Worm (Caenorhabditis elegans) whole organism, young adult: ENCODE results near the gene C35B1.9.

ENCODE experiments used
- B0336.3 ChIP-seq: fragments of 200-800 bp; sonication (Bioruptor generic); IDR thresholded peaks from 2 replicates; pipeline ENCODE4 v1.3.6; 2022; ENCODE audit warnings: missing genetic modification characterization, missing compliant biosample characterization
- F57C9.4 ChIP-seq: sonication (generic microtip); optimal IDR thresholded peaks from 2 replicates; lab custom pipeline; 2017; ENCODE audit warnings: mild to moderate bottlenecking, missing genetic modification characterization, missing compliant biosample characterization
- Y67H2A.10 ChIP-seq: fragments of 200-800 bp; sonication (Bioruptor generic); conservative IDR thresholded peaks from 2 replicates; pipeline ENCODE4 v1.3.6; 2022; ENCODE audit warnings: missing genetic modification reagents, missing genetic modification characterization, missing compliant biosample characterization
- athp-1 ChIP-seq: sonication (generic microtip); optimal IDR thresholded peaks from 2 replicates; lab custom pipeline; 2017; ENCODE audit warnings: mild to moderate bottlenecking, missing genetic modification characterization, missing compliant biosample characterization
- attf-3 ChIP-seq: fragments of 200-800 bp; sonication (Bioruptor generic); conservative IDR thresholded peaks from 2 replicates; pipeline ENCODE4 v1.3.6; 2022; ENCODE audit warnings: missing genetic modification reagents, missing genetic modification characterization, missing compliant biosample characterization
- ceh-91 ChIP-seq: fragments of 200-800 bp; sonication (Bioruptor generic); IDR thresholded peaks from 2 replicates; pipeline ENCODE4 v1.3.6; 2022; ENCODE audit warnings: missing genetic modification reagents, missing genetic modification characterization, missing compliant biosample characterization
- efl-1 ChIP-seq: fragments of 150-350 bp; optimal IDR thresholded peaks from 2 replicates; lab custom pipeline; 2014; ENCODE audit warnings: missing biosample characterization, missing genetic modification reagents, missing genetic modification characterization
- lag-1 ChIP-seq: fragments of 200-800 bp; sonication (Bioruptor generic); IDR thresholded peaks from 2 replicates; pipeline ENCODE4 v1.3.6; 2022; ENCODE audit warnings: missing genetic modification reagents, missing genetic modification characterization, missing compliant biosample characterization
- nhr-27 ChIP-seq: fragments of 200-800 bp; sonication (Bioruptor generic); optimal IDR thresholded peaks from 2 replicates; lab custom pipeline; 2018; ENCODE audit warnings: mild to moderate bottlenecking, missing genetic modification characterization, moderate library complexity, missing compliant biosample characterization
- nhr-90 ChIP-seq: sonication (generic microtip); optimal IDR thresholded peaks from 2 replicates; lab custom pipeline; 2016; ENCODE audit warnings: missing genotype, mild to moderate bottlenecking, missing genetic modification characterization, missing compliant biosample characterization
- pha-4 ChIP-seq: fragments of 150-350 bp; sonication (generic microtip); optimal IDR thresholded peaks from 2 replicates; lab custom pipeline; 2014; ENCODE audit warnings: missing biosample characterization, missing genetic modification reagents, missing genetic modification characterization
- sdz-38 ChIP-seq: sonication (generic microtip); optimal IDR thresholded peaks from 2 replicates; lab custom pipeline; 2016; ENCODE audit warnings: missing genotype, missing genetic modification characterization, missing compliant biosample characterization
- snpc-3.4 ChIP-seq: sonication (generic microtip); optimal IDR thresholded peaks from 2 replicates; lab custom pipeline; 2017; ENCODE audit warnings: missing genetic modification characterization, mild to moderate bottlenecking, missing compliant biosample characterization, antibody characterized with exemption, moderate library complexity, missing genotype, missing genetic modification reagents
- unc-62 ChIP-seq: fragments of 150-350 bp; optimal IDR thresholded peaks from 2 replicates; lab custom pipeline; 2014; ENCODE audit warnings: missing biosample characterization, missing genetic modification reagents, missing genetic modification characterization

DNA sequence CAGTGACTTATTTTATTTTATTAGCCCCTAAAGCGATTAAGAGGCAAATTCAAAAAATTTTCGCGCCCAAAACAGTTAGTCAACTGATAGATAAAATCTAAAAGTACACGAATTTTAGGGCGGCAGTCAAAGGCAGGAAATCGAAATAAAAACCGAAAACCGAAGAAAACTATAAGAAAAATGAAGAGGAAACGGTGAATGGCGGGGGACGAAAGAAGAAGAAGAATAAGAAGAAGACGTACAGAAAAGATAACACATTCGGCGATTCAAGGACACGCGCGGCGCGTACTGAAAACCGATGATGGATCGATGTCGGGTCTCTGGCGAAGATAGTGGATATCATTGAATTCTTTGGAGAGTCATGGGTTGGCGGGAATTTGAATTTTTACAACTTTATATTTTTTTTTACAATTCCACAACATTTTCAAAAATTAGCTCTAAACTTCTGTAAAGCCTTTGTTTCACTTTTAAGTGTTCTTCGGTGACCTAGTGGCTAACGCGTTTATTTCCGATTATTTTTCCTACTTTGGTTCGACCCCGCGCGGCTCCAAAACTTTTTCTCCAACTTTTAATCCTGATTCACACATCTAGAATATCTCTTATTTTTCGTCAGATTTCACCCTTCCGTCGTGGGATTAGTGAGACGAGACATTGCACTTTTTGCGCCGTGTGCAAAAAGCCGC, 49.7 kb downstream of the C35B1.9 start:
- TF ChIP-seq lag-1 (GFP tag; lab: Robert Waterston, UW): no peak
- TF ChIP-seq Y67H2A.10 (GFP tag; lab: Robert Waterston, UW): no peak
- no peak for TF ChIP-seq B0336.3 (GFP tag; lab: Robert Waterston, UW)
- no peak for TF ChIP-seq snpc-3.4
- TF ChIP-seq nhr-27 (tag; lab: Kevin White, UChicago): no peak
- TF ChIP-seq unc-62 (GFP tag; lab: Kevin White, UChicago): no peak
- TF ChIP-seq ceh-91 (GFP tag; lab: Robert Waterston, UW): no peak
- TF ChIP-seq efl-1 (GFP tag; lab: Kevin White, UChicago): no peak
- TF ChIP-seq F57C9.4: no peak
- no peak for TF ChIP-seq sdz-38 (tag; lab: Kevin White, UChicago)
- no peak for TF ChIP-seq attf-3 (GFP tag; lab: Robert Waterston, UW)
- TF ChIP-seq athp-1 (tag; lab: Kevin White, UChicago): no peak
- TF ChIP-seq nhr-90 (tag; lab: Kevin White, UChicago): no peak
- no peak for TF ChIP-seq pha-4 (tag; lab: Kevin White, UChicago)
